Worm (Caenorhabditis elegans): ENCODE measurements around the gene F35A5.1.

F35A5.1 gene

DNA sequence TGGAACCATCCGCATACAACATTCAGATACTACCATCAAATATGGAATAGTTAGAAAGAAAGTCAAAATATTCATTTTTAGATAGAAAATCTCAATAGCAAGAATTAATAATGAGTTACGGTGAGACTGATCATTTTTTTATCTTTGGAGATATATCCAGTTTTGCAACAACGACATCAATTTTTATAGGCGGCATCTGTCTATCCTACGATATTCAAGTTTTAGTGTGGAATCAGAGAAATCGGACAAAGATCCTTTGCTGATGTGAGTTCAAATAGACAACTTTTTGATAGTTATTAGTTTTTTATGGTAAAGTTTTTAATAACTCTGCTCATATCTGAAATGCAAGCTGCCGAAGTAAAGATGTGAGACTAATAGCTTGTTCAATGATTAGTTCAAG, 40.7 kb upstream of the F35A5.1 start, which contains the start of gene F47B7.4:
F47B7.4 (minus strand) TSS at position 101 of the 400 bp plus-strand sequence.
- TF ChIP-seq ceh-83 (GFP tag; optimal IDR thresholded peaks at IDR 0.05), result no peak
- no peak for TF ChIP-seq hlh-1 (tag; optimal IDR thresholded peaks at IDR 0.05)
- TF ChIP-seq sem-2 (GFP tag; optimal IDR thresholded peaks at IDR 0.05), result no peak

DNA sequence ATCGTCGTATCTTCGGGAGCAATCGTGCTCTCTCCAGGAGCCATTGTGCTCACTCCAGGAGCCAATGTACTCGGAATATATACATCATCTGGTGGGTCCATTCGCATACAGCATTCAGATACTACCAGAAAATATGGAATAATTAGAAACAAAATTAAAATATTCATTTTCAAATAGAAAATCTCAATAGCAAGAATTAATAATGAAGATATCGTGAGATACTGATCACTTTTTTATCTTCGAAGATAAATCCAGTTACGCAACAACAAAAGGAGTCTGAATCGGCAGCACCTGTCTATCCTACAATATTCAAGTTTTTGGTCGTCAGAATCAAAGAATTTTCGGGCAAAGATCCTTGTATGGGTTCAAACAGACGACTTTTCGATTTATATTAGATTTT, 38.5 kb upstream of the F35A5.1 start, which contains the start of gene F47B7.5:
F47B7.5 (minus strand) TSS at position 101 of the 400 bp plus-strand sequence.
- TF ChIP-seq elt-1 (tag; optimal IDR thresholded peaks at IDR 0.05; ENCODE audit: borderline replicate concordance, insufficient read depth), result no peak
- TF ChIP-seq lin-32 (GFP tag; optimal IDR thresholded peaks at IDR 0.05), result no peak
- TF ChIP-seq lsy-2 (tag; optimal IDR thresholded peaks at IDR 0.05), result no peak
- no peak for TF ChIP-seq cnd-1 (tag; optimal IDR thresholded peaks at IDR 0.05)
- TF ChIP-seq elt-3 (tag; optimal IDR thresholded peaks at IDR 0.05), result no peak
- no peak for TF ChIP-seq mab-5 (tag; optimal IDR thresholded peaks at IDR 0.05)
- TF ChIP-seq nhr-28 (tag; optimal IDR thresholded peaks at IDR 0.05), result no peak
- TF ChIP-seq ceh-39 (tag; optimal IDR thresholded peaks at IDR 0.05), result no peak
- no peak for TF ChIP-seq sptf-1 (tag; optimal IDR thresholded peaks at IDR 0.05)
- no peak for TF ChIP-seq sem-2 (GFP tag; optimal IDR thresholded peaks at IDR 0.05)
- TF ChIP-seq mep-1 (tag; optimal IDR thresholded peaks at IDR 0.05), result no peak
- TF ChIP-seq unc-120 (tag; optimal IDR thresholded peaks at IDR 0.05; ENCODE audit: poor library complexity, severe bottlenecking), result no peak
- TF ChIP-seq unc-39 (tag; optimal IDR thresholded peaks at IDR 0.05), result no peak
- no peak for TF ChIP-seq nhr-76 (tag; optimal IDR thresholded peaks at IDR 0.05)
- no peak for TF ChIP-seq ham-2 (GFP tag; optimal IDR thresholded peaks at IDR 0.05)

DNA sequence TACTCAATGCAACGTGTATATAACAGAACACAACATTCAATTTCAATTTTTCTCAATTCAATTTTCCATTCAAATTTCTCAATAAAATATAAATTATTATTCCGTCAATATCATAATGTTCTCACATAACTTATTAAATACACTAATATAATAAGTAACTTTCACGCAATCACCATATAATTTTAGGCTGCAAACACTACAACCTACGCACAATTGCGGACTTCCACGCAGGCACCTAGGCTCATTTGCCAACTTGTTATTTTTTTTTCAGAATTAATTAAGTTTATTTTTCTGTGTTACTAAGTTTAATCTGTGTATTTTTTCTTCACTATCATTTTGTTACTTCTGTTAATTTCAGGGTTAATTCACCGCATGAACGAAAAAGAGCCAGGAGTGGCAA, 34.9 kb upstream of the F35A5.1 start, which contains the start of gene F47B7.2:
F47B7.2 (plus strand) TSS at position 358 of the 400 bp plus-strand sequence.
- peak; percentile 91 for TF ChIP-seq ces-1 (GFP tag; optimal IDR thresholded peaks at IDR 0.05)
- no peak for TF ChIP-seq snpc-4 (tag; optimal IDR thresholded peaks at IDR 0.05)
- no peak for TF ChIP-seq cnd-1 (tag; optimal IDR thresholded peaks at IDR 0.05)
- TF ChIP-seq nhr-2 (tag; optimal IDR thresholded peaks at IDR 0.05), result no peak
- TF ChIP-seq lin-13 (tag; optimal IDR thresholded peaks at IDR 0.05), result no peak
- TF ChIP-seq hlh-1 (tag; optimal IDR thresholded peaks at IDR 0.05), result no peak
- no peak for TF ChIP-seq zip-8 (tag; optimal IDR thresholded peaks at IDR 0.05)
- TF ChIP-seq nhr-76 (tag; optimal IDR thresholded peaks at IDR 0.05), result no peak
- TF ChIP-seq mep-1 (tag; optimal IDR thresholded peaks at IDR 0.05), result peak; percentile 52
- TF ChIP-seq lin-32 (GFP tag; optimal IDR thresholded peaks at IDR 0.05), result no peak
- TF ChIP-seq ceh-39 (tag; optimal IDR thresholded peaks at IDR 0.05), result no peak
- TF ChIP-seq flh-1 (GFP tag; optimal IDR thresholded peaks at IDR 0.05), result no peak
- TF ChIP-seq nhr-12 (tag; optimal IDR thresholded peaks at IDR 0.05), result no peak
- TF ChIP-seq elt-3 (tag; optimal IDR thresholded peaks at IDR 0.05), result no peak
- no peak for TF ChIP-seq M03D4.4 (tag; optimal IDR thresholded peaks at IDR 0.05)
- no peak for TF ChIP-seq elt-1 (tag; optimal IDR thresholded peaks at IDR 0.05; ENCODE audit: borderline replicate concordance, insufficient read depth)
- TF ChIP-seq mls-2 (tag; optimal IDR thresholded peaks at IDR 0.05), result no peak
- peak; percentile 20 for TF ChIP-seq sptf-1 (tag; optimal IDR thresholded peaks at IDR 0.05)
- TF ChIP-seq ztf-11 (tag; optimal IDR thresholded peaks at IDR 0.05), result no peak
- no peak for TF ChIP-seq nhr-237 (tag; optimal IDR thresholded peaks at IDR 0.05)

DNA sequence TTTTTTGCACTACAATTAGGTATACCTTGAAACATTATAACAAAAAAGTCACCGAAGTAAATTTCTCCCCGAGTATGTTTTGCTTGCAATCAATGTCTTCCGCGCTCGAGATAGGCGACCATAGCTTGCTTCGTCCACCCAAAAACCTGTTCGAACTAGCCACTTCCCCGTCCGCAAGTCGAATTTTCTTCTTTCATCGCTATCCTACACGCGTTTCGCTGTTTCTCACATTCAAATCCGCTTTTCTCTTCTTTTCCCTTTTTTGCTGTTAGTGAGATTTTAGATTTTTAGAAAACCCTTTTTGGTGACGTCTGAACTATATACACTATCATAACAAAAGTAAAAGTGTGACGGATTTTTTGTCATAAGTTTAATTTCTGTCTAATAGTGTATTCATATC, 34.0 kb upstream of the F35A5.1 start:
- no peak for TF ChIP-seq unc-62 (GFP tag; optimal IDR thresholded peaks at IDR 0.05)
- no peak for TF ChIP-seq flh-1 (GFP tag; optimal IDR thresholded peaks at IDR 0.05)
- peak; percentile 28 for TF ChIP-seq blmp-1 (tag; optimal IDR thresholded peaks at IDR 0.05)
- TF ChIP-seq ham-2 (GFP tag; optimal IDR thresholded peaks at IDR 0.05), result no peak

DNA sequence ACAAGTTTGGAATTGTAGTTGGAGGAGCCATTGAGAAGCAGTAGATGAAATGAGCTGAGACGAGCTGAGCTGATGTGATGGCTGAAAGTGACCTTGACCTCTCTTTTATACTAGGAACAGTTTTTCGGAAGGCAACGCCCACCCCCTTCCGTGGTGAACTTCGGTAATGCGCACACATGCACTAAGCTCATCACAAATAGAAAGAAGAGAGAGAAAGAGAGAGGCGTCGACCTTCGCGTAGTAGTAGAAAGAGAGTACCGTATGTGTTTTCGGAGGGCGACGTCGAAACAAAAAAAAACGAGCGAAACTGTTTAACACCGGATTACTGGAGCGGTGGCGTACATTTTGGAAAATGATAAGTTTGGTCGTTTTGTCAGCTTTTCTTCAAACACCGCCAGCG, 26.2 kb upstream of the F35A5.1 start, which contains the start of gene marg-1:
marg-1 (minus strand) TSS at position 101 of the 400 bp plus-strand sequence.
- TF ChIP-seq lsy-2 (tag; optimal IDR thresholded peaks at IDR 0.05), result no peak

DNA sequence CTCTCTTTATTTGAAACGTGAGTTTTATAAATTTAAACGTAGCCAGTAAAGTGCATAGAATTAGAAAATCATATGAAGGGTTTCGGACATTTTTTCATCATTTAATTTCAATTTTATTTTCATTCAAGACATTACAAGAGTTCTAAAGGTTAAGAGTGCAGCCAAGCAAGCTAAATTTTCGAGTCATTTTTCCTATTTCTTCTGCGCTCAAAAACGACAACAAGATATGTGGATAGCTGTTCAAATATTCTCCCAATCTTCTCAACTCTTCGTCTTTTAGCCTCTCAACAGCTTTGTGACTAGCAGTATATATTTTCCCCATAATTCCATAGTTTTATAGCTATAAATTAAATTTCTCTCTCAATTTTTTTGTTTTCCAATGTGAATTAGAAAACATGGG, 23.6 kb upstream of the F35A5.1 start:
- TF ChIP-seq drap-1 (GFP tag; optimal IDR thresholded peaks at IDR 0.05), result no peak
- TF ChIP-seq cnd-1 (tag; optimal IDR thresholded peaks at IDR 0.05), result no peak
- no peak for TF ChIP-seq flh-1 (GFP tag; optimal IDR thresholded peaks at IDR 0.05)
- TF ChIP-seq unc-39 (tag; optimal IDR thresholded peaks at IDR 0.05), result no peak
- no peak for TF ChIP-seq ceh-83 (GFP tag; optimal IDR thresholded peaks at IDR 0.05)
- no peak for TF ChIP-seq nhr-237 (tag; optimal IDR thresholded peaks at IDR 0.05)
- TF ChIP-seq zip-8 (tag; optimal IDR thresholded peaks at IDR 0.05), result no peak
- TF ChIP-seq lin-32 (GFP tag; optimal IDR thresholded peaks at IDR 0.05), result no peak
- no peak for TF ChIP-seq nhr-28 (tag; optimal IDR thresholded peaks at IDR 0.05)
- no peak for TF ChIP-seq ces-1 (GFP tag; optimal IDR thresholded peaks at IDR 0.05)
- no peak for TF ChIP-seq mab-5 (tag; optimal IDR thresholded peaks at IDR 0.05)
- TF ChIP-seq bed-3 (GFP tag; optimal IDR thresholded peaks at IDR 0.05), result no peak
- no peak for TF ChIP-seq sem-2 (GFP tag; optimal IDR thresholded peaks at IDR 0.05)
- TF ChIP-seq M03D4.4 (tag; optimal IDR thresholded peaks at IDR 0.05), result no peak
- no peak for TF ChIP-seq unc-62 (GFP tag; optimal IDR thresholded peaks at IDR 0.05)
